Fruit fly (Drosophila melanogaster): ENCODE measurements around the gene Qsox4.

Gene Qsox4

dm6 chr3R:23694579-23695033 is 8.0 kb upstream of the Qsox4 start, which contains the start of gene CG10254 (continued):
- peak; percentile 28 for TF ChIP-seq phol (tag; optimal IDR thresholded peaks at IDR 0.05)
- no peak for TF ChIP-seq sr (GFP tag; IDR thresholded peaks at IDR 0.05)
- TF ChIP-seq trem (tag; optimal IDR thresholded peaks at IDR 0.05), result peak; percentile 21
- no peak for TF ChIP-seq CG7556 (GFP tag; optimal IDR thresholded peaks at IDR 0.05)
- no peak for TF ChIP-seq CG17802 (tag; optimal IDR thresholded peaks at IDR 0.05)
- no peak for TF ChIP-seq bbx (GFP tag; IDR thresholded peaks at IDR 0.05; ENCODE audit: partially characterized antibody)
- TF ChIP-seq NFAT (GFP tag; IDR thresholded peaks at IDR 0.05), result no peak
- no peak for TF ChIP-seq Sox102F (GFP tag; optimal IDR thresholded peaks at IDR 0.05)
- no peak for TF ChIP-seq cato (GFP tag; optimal IDR thresholded peaks at IDR 0.05; ENCODE audit: borderline replicate concordance)
- TF ChIP-seq lola (GFP tag; optimal IDR thresholded peaks at IDR 0.05), result no peak
- TF ChIP-seq dpn (GFP tag; optimal IDR thresholded peaks at IDR 0.05), result no peak
- TF ChIP-seq CG13296 (GFP tag; optimal IDR thresholded peaks at IDR 0.05), result no peak
- TF ChIP-seq Antp (GFP tag; optimal IDR thresholded peaks at IDR 0.05), result no peak
- TF ChIP-seq ind (GFP tag; optimal IDR thresholded peaks at IDR 0.05), result no peak
- no peak for TF ChIP-seq Hr39 (optimal IDR thresholded peaks at IDR 0.05)
- TF ChIP-seq sug (tag; optimal IDR thresholded peaks at IDR 0.05), result no peak
- no peak for TF ChIP-seq sisA (GFP tag; IDR thresholded peaks at IDR 0.05)
- no peak for TF ChIP-seq CG8388 (GFP tag; optimal IDR thresholded peaks at IDR 0.05)
- no peak for TF ChIP-seq insv (GFP tag; optimal IDR thresholded peaks at IDR 0.05)
- TF ChIP-seq CG8089 (GFP tag; optimal IDR thresholded peaks at IDR 0.05), result no peak
- no peak for TF ChIP-seq ems (GFP tag; optimal IDR thresholded peaks at IDR 0.05)
- no peak for TF ChIP-seq Lhr (GFP tag; optimal IDR thresholded peaks at IDR 0.05)
- no peak for TF ChIP-seq CG1832 (GFP tag; optimal IDR thresholded peaks at IDR 0.05)
- TF ChIP-seq bowl (GFP tag; IDR thresholded peaks at IDR 0.05), result no peak
- TF ChIP-seq Oli (tag; optimal IDR thresholded peaks at IDR 0.05), result no peak
- TF ChIP-seq Aef1 (GFP tag; IDR thresholded peaks at IDR 0.05), result no peak
- TF ChIP-seq az2 (GFP tag; optimal IDR thresholded peaks at IDR 0.05), result no peak
- no peak for TF ChIP-seq gcm (GFP tag; optimal IDR thresholded peaks at IDR 0.05)
- TF ChIP-seq CG1529 (GFP tag; optimal IDR thresholded peaks at IDR 0.05), result no peak

dm6 chr3R:23696145-23696544 is 6.4 kb upstream of the Qsox4 start, which contains the start of gene CG10252:
CG10252 (minus strand) TSS chr3R:23696245.
- TF ChIP-seq Pdp1 (GFP tag; optimal IDR thresholded peaks at IDR 0.05) (peak in 1 of 2 experiments; percentile 68), ci (GFP tag; IDR thresholded peaks at IDR 0.05) (no peak)

DNA sequence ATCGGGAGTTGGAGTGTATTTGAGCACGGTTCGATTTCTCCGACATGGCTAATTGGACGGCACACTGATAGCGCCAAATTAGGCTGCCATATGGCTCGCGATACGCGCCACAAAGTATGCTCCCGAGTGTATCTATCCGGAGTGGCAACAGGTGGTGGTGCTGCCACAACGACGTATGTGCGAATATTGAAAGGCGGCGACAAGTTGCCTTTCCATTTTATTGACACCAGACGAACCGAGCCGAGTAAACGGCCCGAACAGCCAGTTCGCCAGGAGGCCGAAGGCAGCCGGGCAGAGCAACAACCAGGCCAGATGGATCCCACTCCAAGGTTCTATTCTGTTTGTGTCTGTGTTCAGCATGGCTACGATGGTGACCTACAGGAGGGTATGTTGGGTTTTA is 3.7 kb upstream of the Qsox4 start, which contains the start of gene prt:
TSS of gene prt (minus strand) at position 193 of the 400 bp plus-strand sequence.
- peak; percentile 27 for TF ChIP-seq Ets65A (GFP tag)
- TF ChIP-seq scrt (GFP tag; optimal IDR thresholded peaks at IDR 0.05), result peak; percentile 72
- TF ChIP-seq CG12104 (GFP tag; optimal IDR thresholded peaks at IDR 0.05), result no peak
- 0 out of 3 replicates have a peak, but pooled peaks have one; percentile 16 for TF ChIP-seq Mrtf (GFP tag; IDR thresholded peaks at IDR 0.05)
- TF ChIP-seq CG10147 (GFP tag; optimal IDR thresholded peaks at IDR 0.05), result no peak
- TF ChIP-seq CG11456 (GFP tag; IDR thresholded peaks at IDR 0.05), result 0 out of 3 replicates have a peak, but pooled peaks have one; percentile 25
- TF ChIP-seq Fer3 (tag; optimal IDR thresholded peaks at IDR 0.05), result no peak
- TF ChIP-seq CG4328 (GFP tag; optimal IDR thresholded peaks at IDR 0.05), result no peak
- TF ChIP-seq Deaf1 (tag; optimal IDR thresholded peaks at IDR 0.05), result peak; percentile 87

Data from whole organism, embryonic.